Worm (Caenorhabditis elegans) whole organism, late embryonic: ENCODE measurements around the gene nhr-19.

ENCODE experiments used
- C38D4.7 ChIP-seq: fragments of 200-800 bp; sonication (Bioruptor generic); optimal IDR thresholded peaks from 2 replicates; lab custom pipeline; 2018; ENCODE audit warnings: mild to moderate bottlenecking, missing genetic modification characterization, moderate library complexity, missing compliant biosample characterization
- F13H6.1 ChIP-seq: sonication (generic microtip); optimal IDR thresholded peaks from 2 replicates; lab custom pipeline; 2016; ENCODE audit warnings: missing genetic modification characterization, missing compliant biosample characterization
- K02D7.2 ChIP-seq: sonication (generic microtip); optimal IDR thresholded peaks from 2 replicates; lab custom pipeline; 2017; ENCODE audit warnings: mild to moderate bottlenecking, missing genetic modification characterization, missing compliant biosample characterization
- K09A11.1 ChIP-seq: sonication (generic microtip); optimal IDR thresholded peaks from 2 replicates; lab custom pipeline; 2017; ENCODE audit warnings: antibody characterized with exemption, mild to moderate bottlenecking, missing genetic modification characterization, missing compliant biosample characterization; ENCODE audit not compliant: insufficient read depth
- T23F11.4 ChIP-seq: fragments of 200-800 bp; sonication (Bioruptor generic); optimal IDR thresholded peaks from 2 replicates; lab custom pipeline; 2018; ENCODE audit warnings: mild to moderate bottlenecking, missing genetic modification characterization, missing compliant biosample characterization
- ceh-14 ChIP-seq: sonication (generic microtip); optimal IDR thresholded peaks from 2 replicates; lab custom pipeline; 2016; ENCODE audit warnings: missing genotype, missing genetic modification characterization, missing compliant biosample characterization
- ceh-18 ChIP-seq: sonication (generic microtip); optimal IDR thresholded peaks from 2 replicates; lab custom pipeline; 2016; ENCODE audit warnings: missing genetic modification characterization, missing compliant biosample characterization
- ceh-19 ChIP-seq: fragments of 200-800 bp; sonication (Bioruptor generic); optimal IDR thresholded peaks from 2 replicates; lab custom pipeline; 2018; ENCODE audit warnings: mild to moderate bottlenecking, missing genetic modification characterization, missing compliant biosample characterization
- ceh-2 ChIP-seq: sonication (generic microtip); optimal IDR thresholded peaks from 2 replicates; lab custom pipeline; 2016; ENCODE audit warnings: missing genotype, missing genetic modification characterization, missing compliant biosample characterization
- ceh-30 ChIP-seq: fragments of 150-350 bp; optimal IDR thresholded peaks from 2 replicates; lab custom pipeline; 2014; ENCODE audit warnings: missing biosample characterization, missing genetic modification characterization
- ceh-31 ChIP-seq: sonication (generic microtip); optimal IDR thresholded peaks from 2 replicates; lab custom pipeline; 2016; ENCODE audit warnings: missing genetic modification characterization, missing compliant biosample characterization
- ceh-48 ChIP-seq: sonication (generic microtip); optimal IDR thresholded peaks from 2 replicates; lab custom pipeline; 2016; ENCODE audit warnings: missing genetic modification characterization, inconsistent platforms, missing compliant biosample characterization
- che-1 ChIP-seq: sonication (generic microtip); optimal IDR thresholded peaks from 2 replicates; lab custom pipeline; 2016; ENCODE audit warnings: mild to moderate bottlenecking, missing genetic modification characterization, missing compliant biosample characterization
- dmd-4 ChIP-seq: sonication (generic microtip); optimal IDR thresholded peaks from 2 replicates; lab custom pipeline; 2016; ENCODE audit warnings: borderline replicate concordance, missing genetic modification characterization, missing compliant biosample characterization
- dve-1 ChIP-seq: sonication (generic microtip); optimal IDR thresholded peaks from 2 replicates; lab custom pipeline; 2017; ENCODE audit warnings: antibody characterized with exemption, mild to moderate bottlenecking, missing genetic modification characterization, missing compliant biosample characterization
- elt-4 ChIP-seq: sonication (generic microtip); optimal IDR thresholded peaks from 2 replicates; lab custom pipeline; 2016; ENCODE audit warnings: missing genetic modification characterization, missing compliant biosample characterization
- ets-4 ChIP-seq: sonication (generic microtip); optimal IDR thresholded peaks from 2 replicates; lab custom pipeline; 2016; ENCODE audit warnings: missing genetic modification characterization, missing compliant biosample characterization
- eyg-1 ChIP-seq: sonication (generic microtip); optimal IDR thresholded peaks from 2 replicates; lab custom pipeline; 2016; ENCODE audit warnings: missing genotype, missing genetic modification characterization, missing compliant biosample characterization
- fkh-6 ChIP-seq: sonication (generic microtip); optimal IDR thresholded peaks from 2 replicates; lab custom pipeline; 2016; ENCODE audit warnings: missing genetic modification characterization, missing compliant biosample characterization
- hlh-6 ChIP-seq: sonication (generic microtip); optimal IDR thresholded peaks from 2 replicates; lab custom pipeline; 2016; ENCODE audit warnings: missing genotype, missing genetic modification characterization, missing compliant biosample characterization
- hlh-8 ChIP-seq: sonication (generic microtip); optimal IDR thresholded peaks from 2 replicates; lab custom pipeline; 2016; ENCODE audit warnings: missing genotype, missing genetic modification characterization, missing compliant biosample characterization
- mec-3 ChIP-seq: sonication (generic microtip); optimal IDR thresholded peaks from 2 replicates; lab custom pipeline; 2016; ENCODE audit warnings: borderline replicate concordance, missing genetic modification characterization, missing compliant biosample characterization
- nfya-1 ChIP-seq: sonication (generic microtip); optimal IDR thresholded peaks from 2 replicates; lab custom pipeline; 2017; ENCODE audit warnings: missing genetic modification characterization, mild to moderate bottlenecking, missing compliant biosample characterization, antibody characterized with exemption, moderate library complexity
- nhr-11 ChIP-seq: fragments of 150-350 bp; optimal IDR thresholded peaks from 2 replicates; lab custom pipeline; 2014; ENCODE audit warnings: missing biosample characterization, missing genetic modification characterization
- npax-4 ChIP-seq: sonication (generic microtip); optimal IDR thresholded peaks from 2 replicates; lab custom pipeline; 2016; ENCODE audit warnings: missing genetic modification characterization, missing compliant biosample characterization
- pha-2 ChIP-seq: sonication (generic microtip); optimal IDR thresholded peaks from 2 replicates; lab custom pipeline; 2017; ENCODE audit warnings: mild to moderate bottlenecking, missing genetic modification characterization, missing compliant biosample characterization
- pha-4 ChIP-seq: fragments of 150-350 bp; optimal IDR thresholded peaks from 2 replicates; lab custom pipeline; 2018; ENCODE audit warnings: missing biosample characterization, missing genetic modification reagents, missing genetic modification characterization
- pqm-1 ChIP-seq: sonication (generic microtip); optimal IDR thresholded peaks from 2 replicates; lab custom pipeline; 2016; ENCODE audit warnings: missing genetic modification characterization, missing compliant biosample characterization
- pros-1 ChIP-seq: fragments of 150-350 bp; optimal IDR thresholded peaks from 2 replicates; lab custom pipeline; 2014; ENCODE audit warnings: missing biosample characterization, missing genetic modification reagents, missing genetic modification characterization
- ref-2 ChIP-seq: sonication (generic microtip); optimal IDR thresholded peaks from 2 replicates; lab custom pipeline; 2016; ENCODE audit warnings: missing genetic modification characterization, missing compliant biosample characterization
- rnt-1 ChIP-seq: sonication (generic microtip); optimal IDR thresholded peaks from 2 replicates; lab custom pipeline; 2016; ENCODE audit warnings: missing genetic modification characterization, missing compliant biosample characterization
- sox-4 ChIP-seq: sonication (generic microtip); optimal IDR thresholded peaks from 2 replicates; lab custom pipeline; 2017; ENCODE audit warnings: mild to moderate bottlenecking, missing genetic modification characterization, inconsistent platforms, missing compliant biosample characterization
- tbx-2 ChIP-seq: sonication (generic microtip); optimal IDR thresholded peaks from 2 replicates; lab custom pipeline; 2016; ENCODE audit warnings: missing genetic modification characterization, missing compliant biosample characterization
- unc-3 ChIP-seq, 2 experiments: fragments of 200-800 bp in 1 of 2; sonication (Bioruptor generic) in 1 of 2; sonication (generic microtip) in 1 of 2; conservative IDR thresholded peaks in 1 of 2; optimal IDR thresholded peaks in 1 of 2; 2 replicates each; pipeline versions ENCODE4 v1.3.6 to Lab custom; 2016 to 2022; ENCODE audit warnings: missing compliant biosample characterization in 2 of 2, missing genetic modification characterization in 2 of 2, missing genetic modification reagents in 1 of 2
- unc-42 ChIP-seq: sonication (generic microtip); optimal IDR thresholded peaks from 2 replicates; lab custom pipeline; 2016; ENCODE audit warnings: missing genotype, missing genetic modification characterization, missing compliant biosample characterization
- zip-5 ChIP-seq: sonication (generic microtip); optimal IDR thresholded peaks from 2 replicates; lab custom pipeline; 2016; ENCODE audit warnings: missing genetic modification characterization, missing compliant biosample characterization

The nhr-19 gene

ce11 chrII:9557437-9558150, 47.7 kb downstream of the nhr-19 start, which contains the start of gene zfp-2:
zfp-2 (plus strand) TSS chrII:9557650.
- TF ChIP-seq pha-2 (tag; lab: Kevin White, UChicago) (no peak), hlh-6 (tag; lab: Kevin White, UChicago) (no peak), unc-42 (tag; lab: Kevin White, UChicago) (peak; percentile 47)
- TF ChIP-seq, all 69 proteins: peak for 1

- TF ChIP-seq K09A11.1 (tag; lab: Kevin White, UChicago), result no peak
- no peak for TF ChIP-seq pqm-1 (tag; lab: Kevin White, UChicago)
- TF ChIP-seq che-1 (tag; lab: Kevin White, UChicago), result no peak
- TF ChIP-seq nfya-1 (tag; lab: Kevin White, UChicago), result no peak
- no peak for TF ChIP-seq sox-4
- no peak for TF ChIP-seq ceh-19 (GFP tag; lab: Kevin White, UChicago)
- TF ChIP-seq ref-2 (tag; lab: Kevin White, UChicago), result no peak
- TF ChIP-seq unc-3 (GFP tag; conservative IDR thresholded peaks at IDR 0.05; lab: Robert Waterston, UW), result no peak
- no peak for TF ChIP-seq unc-3 (tag; optimal IDR thresholded peaks at IDR 0.05; lab: Kevin White, UChicago)
- TF ChIP-seq npax-4 (tag; lab: Kevin White, UChicago), result no peak
- TF ChIP-seq pros-1 (tag; lab: Kevin White, UChicago), result no peak
- no peak for TF ChIP-seq eyg-1
- TF ChIP-seq mec-3 (tag; lab: Kevin White, UChicago), result no peak
- TF ChIP-seq dmd-4, result no peak
Measured at ce11 chrII:9556582-9556981, 48.7 kb downstream of the nhr-19 start.

ce11 chrII:9554925-9555553, 50.3 kb downstream of the nhr-19 start, which contains the start of gene F35H8.2:
F35H8.2 (plus strand) TSS chrII:9555503.
- TF ChIP-seq ceh-48 (no peak), ceh-30 (tag; lab: Kevin White, UChicago) (no peak), zip-5 (tag; lab: Kevin White, UChicago) (no peak), npax-4 (tag; lab: Kevin White, UChicago) (no peak)

- TF ChIP-seq C38D4.7 (GFP tag; lab: Kevin White, UChicago) (no peak), dve-1 (no peak), ceh-19 (GFP tag; lab: Kevin White, UChicago) (no peak), fkh-6 (no peak), tbx-2 (tag; lab: Kevin White, UChicago) (no peak), ceh-48 (no peak), F13H6.1 (tag; lab: Kevin White, UChicago) (no peak), ceh-14 (tag; lab: Kevin White, UChicago) (no peak), zip-5 (tag; lab: Kevin White, UChicago) (no peak), ceh-2 (no peak)
- TF ChIP-seq, all 69 proteins: peak for 0
Measured at ce11 chrII:9553179-9553578, 52.1 kb downstream of the nhr-19 start, which contains the start of gene F35H8.1. F35H8.1 (minus strand) TSS chrII:9553279.

- TF ChIP-seq tbx-2 (tag; lab: Kevin White, UChicago), result no peak
- no peak for TF ChIP-seq pha-4 (tag; lab: Kevin White, UChicago)
- TF ChIP-seq ceh-31 (tag; lab: Kevin White, UChicago), result no peak
- TF ChIP-seq elt-4 (tag; lab: Kevin White, UChicago), result no peak
- TF ChIP-seq T23F11.4 (GFP tag; lab: Kevin White, UChicago), result no peak
- no peak for TF ChIP-seq ceh-2
- TF ChIP-seq nhr-11 (tag; lab: Kevin White, UChicago), result no peak
- no peak for TF ChIP-seq rnt-1
- TF ChIP-seq ceh-30 (tag; lab: Kevin White, UChicago), result no peak
- TF ChIP-seq ets-4, result no peak
- no peak for TF ChIP-seq eyg-1
- TF ChIP-seq ceh-18 (tag; lab: Kevin White, UChicago), result no peak
- TF ChIP-seq hlh-8 (tag; lab: Kevin White, UChicago), result no peak
- TF ChIP-seq K02D7.2 (tag; lab: Kevin White, UChicago), result no peak
- no peak for TF ChIP-seq C38D4.7 (GFP tag; lab: Kevin White, UChicago)
Measured at ce11 chrII:9551536-9551935, 53.8 kb downstream of the nhr-19 start, which contains the start of gene F35H8.12. F35H8.12 (plus strand) TSS chrII:9551836.
